Worm (Caenorhabditis elegans): ENCODE results near the gene B0546.4.
A peak's percentile ranks its signal among the peaks of the same experiment; 100 is the strongest.

Gene B0546.4

DNA sequence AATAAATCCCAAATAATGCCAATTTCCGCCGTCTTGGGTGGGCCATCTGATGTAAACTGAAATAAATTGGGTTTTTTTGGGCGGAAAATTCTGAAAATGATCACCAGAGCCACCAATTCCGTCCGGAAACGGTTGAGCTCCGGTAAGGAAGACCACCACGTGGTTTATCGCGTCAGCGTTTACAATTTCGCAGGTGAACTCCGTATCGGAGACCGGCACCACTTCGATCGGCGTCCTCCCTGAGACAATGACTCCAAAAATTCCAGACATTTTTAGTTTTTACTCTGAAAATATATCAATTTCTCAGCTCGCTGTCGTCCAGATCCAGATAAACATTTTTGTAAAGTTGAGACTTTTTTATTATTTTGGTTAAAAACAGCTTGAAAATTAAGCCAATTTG lies 47.4 kb downstream of the B0546.4 start, which contains the start of gene F42A6.6 (continued):
- TF ChIP-seq hrde-1 (tag; optimal IDR thresholded peaks at IDR 0.05; ENCODE audit: borderline replicate concordance): peak; percentile 92
- no peak for TF ChIP-seq egrh-3 (GFP tag; IDR thresholded peaks at IDR 0.05)
- peak; percentile 94 for TF ChIP-seq T26A5.8 (tag; optimal IDR thresholded peaks at IDR 0.05)
- no peak for TF ChIP-seq akir-1 (GFP tag; optimal IDR thresholded peaks at IDR 0.05)
- TF ChIP-seq dpff-1 (tag; optimal IDR thresholded peaks at IDR 0.05): peak; percentile 61
- no peak for TF ChIP-seq dox-1 (GFP tag; IDR thresholded peaks at IDR 0.05)
- 0 out of 2 replicates have a peak, but pooled peaks have one; percentile 16 for TF ChIP-seq C06A6.2 (GFP tag; conservative IDR thresholded peaks at IDR 0.05)
- peak; percentile 67 for TF ChIP-seq mcd-1 (GFP tag; IDR thresholded peaks at IDR 0.05)
- peak; percentile 92 for TF ChIP-seq ceh-79 (tag; optimal IDR thresholded peaks at IDR 0.05)
- TF ChIP-seq nhr-90 (tag; optimal IDR thresholded peaks at IDR 0.05): peak; percentile 40
- TF ChIP-seq hsf-1 (GFP tag; IDR thresholded peaks at IDR 0.05): no peak; the same call in 1 of the 2 replicates
- peak; percentile 42; the same call in 1 of the 2 replicates for TF ChIP-seq attf-3 (GFP tag; conservative IDR thresholded peaks at IDR 0.05)
- no peak for TF ChIP-seq sdz-38 (tag; optimal IDR thresholded peaks at IDR 0.05)
- TF ChIP-seq hmg-20 (GFP tag; IDR thresholded peaks at IDR 0.05): 0 out of 2 replicates have a peak, but pooled peaks have one; percentile 39
- TF ChIP-seq hmg-1.2 (GFP tag; IDR thresholded peaks at IDR 0.05): peak; percentile 60
- TF ChIP-seq atf-7 (tag; optimal IDR thresholded peaks at IDR 0.05): peak; percentile 78
- peak; percentile 78 for TF ChIP-seq nhr-27 (tag; optimal IDR thresholded peaks at IDR 0.05)
- peak; percentile 57 for TF ChIP-seq B0035.1 (tag; optimal IDR thresholded peaks at IDR 0.05)
- no peak for TF ChIP-seq ccch-3 (GFP tag; optimal IDR thresholded peaks at IDR 0.05)
- no peak for TF ChIP-seq nhr-80 (tag; optimal IDR thresholded peaks at IDR 0.05)
- no peak for TF ChIP-seq sea-2 (GFP tag; IDR thresholded peaks at IDR 0.05)
- peak; percentile 75; the same call in 1 of the 2 replicates for TF ChIP-seq F39B2.1 (GFP tag; IDR thresholded peaks at IDR 0.05)
- peak; percentile 83; the same call in 1 of the 2 replicates for TF ChIP-seq Y56A3A.18 (GFP tag; IDR thresholded peaks at IDR 0.05)
- peak; percentile 51 for TF ChIP-seq K12H6.12 (tag; optimal IDR thresholded peaks at IDR 0.05)
- no peak for TF ChIP-seq bed-1 (GFP tag; IDR thresholded peaks at IDR 0.05)
- peak; percentile 66 for TF ChIP-seq F10E7.11 (tag; optimal IDR thresholded peaks at IDR 0.05)
- no peak for TF ChIP-seq nfya-1 (tag; optimal IDR thresholded peaks at IDR 0.05; ENCODE audit: borderline replicate concordance, insufficient read depth)
- peak; percentile 82 for TF ChIP-seq nfyb-1 (GFP tag; IDR thresholded peaks at IDR 0.05)
- peak; percentile 85 for TF ChIP-seq athp-1 (tag; optimal IDR thresholded peaks at IDR 0.05)
- TF ChIP-seq hlh-12 (tag; optimal IDR thresholded peaks at IDR 0.05): no peak
- TF ChIP-seq F23B12.7 (tag; optimal IDR thresholded peaks at IDR 0.05; ENCODE audit: insufficient read depth): peak; percentile 48
- TF ChIP-seq ztf-6 (GFP tag; IDR thresholded peaks at IDR 0.05): peak; percentile 52; the same call in 1 of the 2 replicates
- no peak for TF ChIP-seq F22D6.2 (tag; optimal IDR thresholded peaks at IDR 0.05)
- TF ChIP-seq chd-7 (tag; optimal IDR thresholded peaks at IDR 0.05): peak; percentile 88
- no peak; the same call in 1 of the 2 replicates for TF ChIP-seq Y95B8A.8 (GFP tag; IDR thresholded peaks at IDR 0.05)
- TF ChIP-seq lin-54 (GFP tag; optimal IDR thresholded peaks at IDR 0.05): peak; percentile 67
- peak; percentile 86 for TF ChIP-seq tlf-1 (GFP tag; optimal IDR thresholded peaks at IDR 0.05)
- peak; percentile 15 for TF ChIP-seq tbx-9 (tag; optimal IDR thresholded peaks at IDR 0.05; ENCODE audit: borderline replicate concordance)
- TF ChIP-seq mxl-1 (tag; optimal IDR thresholded peaks at IDR 0.05): no peak
- TF ChIP-seq gei-17 (GFP tag; optimal IDR thresholded peaks at IDR 0.05): peak; percentile 45
- TF ChIP-seq dpl-1 (GFP tag; optimal IDR thresholded peaks at IDR 0.05): no peak
- TF ChIP-seq F33H1.4 (GFP tag; IDR thresholded peaks at IDR 0.05): peak; percentile 67
- no peak for TF ChIP-seq rpc-1 (optimal IDR thresholded peaks at IDR 0.05)
- peak; percentile 10 for TF ChIP-seq rpc-1 (tag; optimal IDR thresholded peaks at IDR 0.05)
- TF ChIP-seq F55B11.4 (tag; optimal IDR thresholded peaks at IDR 0.05; ENCODE audit: borderline replicate concordance, insufficient read depth): no peak
- TF ChIP-seq Y53G8AR.9 (GFP tag; conservative IDR thresholded peaks at IDR 0.05): peak; percentile 94
- TF ChIP-seq repo-1 (tag; optimal IDR thresholded peaks at IDR 0.05): peak; percentile 87
- TF ChIP-seq F49E8.2 (tag; optimal IDR thresholded peaks at IDR 0.05; ENCODE audit: insufficient read depth): peak; percentile 96
- TF ChIP-seq him-1 (tag; optimal IDR thresholded peaks at IDR 0.05): peak; percentile 15

All from whole organism, young adult.